Fruit fly (Drosophila melanogaster) whole organism, embryonic: ENCODE measurements around the gene CG32437.
A peak's percentile ranks its signal among the peaks of the same experiment; 100 is the strongest.

Experiments used
- Ada2b ChIP-seq: fragments of 200-800 bp; sonication (Bioruptor generic); IDR thresholded peaks from 2 replicates; pipeline ENCODE4 v1.3.6; 2022; ENCODE audit warnings: missing biosample characterization, missing genetic modification characterization
- Atf6 ChIP-seq: fragments of 200-800 bp; sonication (Bioruptor generic); IDR thresholded peaks from 2 replicates; pipeline ENCODE4 v1.3.6; 2022; ENCODE audit warnings: missing biosample characterization, missing genetic modification characterization
- Bgb ChIP-seq: fragments of 200-800 bp; sonication (Bioruptor generic); IDR thresholded peaks from 2 replicates; pipeline ENCODE4 v1.3.6; 2022; ENCODE audit warnings: missing biosample characterization, missing genetic modification characterization; ENCODE audit not compliant: partially characterized antibody
- CG10366 ChIP-seq: fragments of 200-800 bp; sonication (Bioruptor generic); IDR thresholded peaks from 2 replicates; pipeline ENCODE4 v1.3.6; 2022; ENCODE audit warnings: missing biosample characterization, missing genetic modification characterization
- CG10979 ChIP-seq: fragments of 200-800 bp; sonication (Bioruptor generic); optimal IDR thresholded peaks from 2 replicates; lab custom pipeline; 2018; ENCODE audit warnings: missing biosample characterization, mild to moderate bottlenecking, missing genetic modification characterization, moderate library complexity
- CG11456 ChIP-seq: fragments of 200-800 bp; sonication (Bioruptor generic); IDR thresholded peaks from 3 replicates; pipeline ENCODE4 v1.3.6; 2022; ENCODE audit warnings: missing biosample characterization, missing genetic modification characterization
- CG11504 ChIP-seq: fragments of 200-800 bp; sonication (Bioruptor generic); optimal IDR thresholded peaks from 3 replicates; lab custom pipeline; 2019; ENCODE audit warnings: missing biosample characterization, mild to moderate bottlenecking, missing genetic modification characterization, moderate library complexity
- CG13296 ChIP-seq: fragments of 200-800 bp; sonication (Bioruptor generic); optimal IDR thresholded peaks from 3 replicates; lab custom pipeline; 2018; ENCODE audit warnings: missing biosample characterization, mild to moderate bottlenecking, missing genetic modification characterization
- CG14014 ChIP-seq: fragments of 200-800 bp; sonication (Bioruptor generic); IDR thresholded peaks from 2 replicates; pipeline ENCODE4 v1.3.6; 2022; ENCODE audit warnings: missing biosample characterization, missing genetic modification characterization
- CG15073 ChIP-seq: fragments of 200-800 bp; sonication (Bioruptor generic); optimal IDR thresholded peaks from 2 replicates; lab custom pipeline; 2016; ENCODE audit warnings: missing biosample characterization, missing genetic modification characterization
- CG15269 ChIP-seq: fragments of 200-800 bp; sonication (Bioruptor generic); optimal IDR thresholded peaks from 2 replicates; lab custom pipeline; 2018; ENCODE audit warnings: missing biosample characterization, mild to moderate bottlenecking, missing genetic modification characterization, moderate library complexity
- CG15514 ChIP-seq: fragments of 200-800 bp; sonication (Bioruptor generic); optimal IDR thresholded peaks from 3 replicates; lab custom pipeline; 2017; ENCODE audit warnings: missing biosample characterization, missing genetic modification characterization, mild to moderate bottlenecking, moderate library complexity, missing genetic modification reagents
- CG17568 ChIP-seq: fragments of 200-800 bp; sonication (Bioruptor generic); optimal IDR thresholded peaks from 2 replicates; lab custom pipeline; 2018; ENCODE audit warnings: missing biosample characterization, mild to moderate bottlenecking, missing genetic modification characterization, moderate library complexity
- CG2116 ChIP-seq: fragments of 200-800 bp; sonication (Bioruptor generic); optimal IDR thresholded peaks from 3 replicates; lab custom pipeline; 2018; ENCODE audit warnings: missing biosample characterization, mild to moderate bottlenecking, missing genetic modification characterization
- CG2678 ChIP-seq: fragments of 200-800 bp; sonication (Bioruptor generic); optimal IDR thresholded peaks from 3 replicates; lab custom pipeline; 2019; ENCODE audit warnings: missing biosample characterization, mild to moderate bottlenecking, missing genetic modification characterization, moderate library complexity
- CG4617 ChIP-seq: fragments of 200-800 bp; sonication (Bioruptor generic); optimal IDR thresholded peaks from 3 replicates; lab custom pipeline; 2016; ENCODE audit warnings: missing biosample characterization, missing genetic modification characterization, borderline replicate concordance
- CG8944 ChIP-seq: fragments of 200-800 bp; sonication (Bioruptor generic); optimal IDR thresholded peaks from 3 replicates; lab custom pipeline; 2016; ENCODE audit warnings: missing biosample characterization, missing genetic modification characterization
- CG9876 ChIP-seq: fragments of 200-800 bp; sonication (Bioruptor generic); optimal IDR thresholded peaks from 2 replicates; lab custom pipeline; 2016; ENCODE audit warnings: missing biosample characterization, missing genetic modification characterization
- D19A ChIP-seq: fragments of 200-800 bp; optimal IDR thresholded peaks from 3 replicates; lab custom pipeline; 2019; ENCODE audit warnings: missing biosample characterization, mild to moderate bottlenecking, missing genetic modification characterization, moderate library complexity
- Dad ChIP-seq: fragments of 200-800 bp; sonication (Bioruptor generic); optimal IDR thresholded peaks from 3 replicates; lab custom pipeline; 2016; ENCODE audit warnings: missing biosample characterization, missing genetic modification characterization
- ERR ChIP-seq: fragments of 200-800 bp; sonication (Bioruptor generic); optimal IDR thresholded peaks from 2 replicates; lab custom pipeline; 2016; ENCODE audit warnings: missing biosample characterization, missing genetic modification characterization
- Eip74EF ChIP-seq, 2 experiments: fragments of 200-800 bp in 1 of 2; fragments of >200 bp in 1 of 2; sonication (Bioruptor generic) in 1 of 2; optimal IDR thresholded peaks; 2 replicates each; lab custom pipeline; 2017 to 2019; ENCODE audit warnings: missing biosample characterization in 2 of 2, missing genetic modification characterization in 2 of 2, mild to moderate bottlenecking in 1 of 2, moderate library complexity in 1 of 2
- Fer2 ChIP-seq: fragments of 200-800 bp; sonication (Bioruptor generic); optimal IDR thresholded peaks from 2 replicates; lab custom pipeline; 2018; ENCODE audit warnings: missing biosample characterization, mild to moderate bottlenecking, missing genetic modification characterization, moderate library complexity
- HHEX ChIP-seq: fragments of 200-800 bp; sonication (Bioruptor generic); optimal IDR thresholded peaks from 3 replicates; lab custom pipeline; 2017; ENCODE audit warnings: missing biosample characterization, mild to moderate bottlenecking, missing genetic modification characterization, missing genetic modification reagents
- Hr78 ChIP-seq, 2 experiments: fragments of 200-800 bp in 1 of 2; fragments of >200 bp in 1 of 2; sonication (Bioruptor generic) in 1 of 2; optimal IDR thresholded peaks; 2 replicates each; lab custom pipeline; 2017 to 2019; ENCODE audit warnings: missing biosample characterization in 2 of 2, missing genetic modification characterization in 2 of 2, mild to moderate bottlenecking in 1 of 2, moderate library complexity in 1 of 2
- Myb ChIP-seq: fragments of 200-800 bp; sonication (Bioruptor generic); optimal IDR thresholded peaks from 2 replicates; lab custom pipeline; 2016; ENCODE audit warnings: missing biosample characterization, missing genetic modification characterization
- Rfx ChIP-seq: fragments of 200-800 bp; sonication (Bioruptor generic); IDR thresholded peaks from 2 replicates; pipeline ENCODE4 v1.3.6; 2022; ENCODE audit warnings: missing biosample characterization, missing genetic modification characterization
- Scr ChIP-seq: fragments of 200-800 bp; sonication (Bioruptor generic); IDR thresholded peaks from 2 replicates; pipeline ENCODE4 v1.3.6; 2022; ENCODE audit warnings: missing biosample characterization, missing genetic modification characterization; ENCODE audit not compliant: partially characterized antibody
- Side ChIP-seq: fragments of 200-800 bp; sonication (Bioruptor generic); optimal IDR thresholded peaks from 2 replicates; lab custom pipeline; 2016; ENCODE audit warnings: missing biosample characterization, missing genetic modification characterization
- caup ChIP-seq: fragments of 200-800 bp; sonication (Bioruptor generic); optimal IDR thresholded peaks from 3 replicates; lab custom pipeline; 2017; ENCODE audit warnings: missing biosample characterization, mild to moderate bottlenecking, missing genetic modification characterization, moderate library complexity; ENCODE audit not compliant: severe bottlenecking
- cg ChIP-seq: fragments of 200-800 bp; sonication (Bioruptor generic); optimal IDR thresholded peaks from 3 replicates; lab custom pipeline; 2019; ENCODE audit warnings: missing biosample characterization, mild to moderate bottlenecking, missing genetic modification characterization, moderate library complexity
- chif ChIP-seq, 2 experiments: fragments of 200-800 bp; sonication (Bioruptor generic); optimal IDR thresholded peaks; 3 replicates each; lab custom pipeline; 2016; ENCODE audit warnings: missing biosample characterization in 2 of 2, missing genetic modification characterization in 2 of 2
- croc ChIP-seq: fragments of 200-800 bp; sonication (Bioruptor generic); conservative IDR thresholded peaks from 3 replicates; pipeline ENCODE4 v1.3.6; 2022; ENCODE audit warnings: missing biosample characterization, missing genetic modification characterization
- cwo ChIP-seq: fragments of 200-800 bp; sonication (Bioruptor generic); optimal IDR thresholded peaks from 3 replicates; lab custom pipeline; 2017; ENCODE audit warnings: missing biosample characterization, missing genetic modification characterization, mild to moderate bottlenecking, moderate library complexity, missing genetic modification reagents
- dimm ChIP-seq: fragments of 200-800 bp; sonication (Bioruptor generic); IDR thresholded peaks from 2 replicates; pipeline ENCODE4 v1.3.6; 2022; ENCODE audit warnings: missing biosample characterization, missing genetic modification characterization
- dmrt11E ChIP-seq: fragments of 200-800 bp; sonication (Bioruptor generic); optimal IDR thresholded peaks from 3 replicates; lab custom pipeline; 2018; ENCODE audit warnings: missing biosample characterization, mild to moderate bottlenecking, missing genetic modification characterization, moderate library complexity
- fru ChIP-seq: fragments of >200 bp; optimal IDR thresholded peaks from 2 replicates; lab custom pipeline; 2017
- ftz-f1 ChIP-seq: fragments of 200-800 bp; sonication (Bioruptor generic); optimal IDR thresholded peaks from 2 replicates; lab custom pipeline; 2016; ENCODE audit warnings: missing biosample characterization, missing genetic modification characterization
- her ChIP-seq: fragments of 200-800 bp; sonication (Bioruptor generic); optimal IDR thresholded peaks from 2 replicates; lab custom pipeline; 2016; ENCODE audit warnings: missing biosample characterization, missing genetic modification characterization
- nerfin-2 ChIP-seq: fragments of 200-800 bp; sonication (Bioruptor generic); IDR thresholded peaks from 2 replicates; pipeline ENCODE4 v1.3.6; 2022; ENCODE audit warnings: missing biosample characterization, missing genetic modification characterization; ENCODE audit not compliant: partially characterized antibody
- nom ChIP-seq: fragments of 200-800 bp; sonication (Bioruptor generic); optimal IDR thresholded peaks from 2 replicates; lab custom pipeline; 2017; ENCODE audit warnings: missing biosample characterization, missing genetic modification characterization, mild to moderate bottlenecking, moderate library complexity, missing genetic modification reagents
- oc ChIP-seq: fragments of 200-800 bp; sonication (Bioruptor generic); optimal IDR thresholded peaks from 2 replicates; lab custom pipeline; 2018; ENCODE audit warnings: missing biosample characterization, mild to moderate bottlenecking, missing genetic modification characterization, moderate library complexity
- org-1 ChIP-seq: fragments of 200-800 bp; sonication (Bioruptor generic); optimal IDR thresholded peaks from 2 replicates; lab custom pipeline; 2017; ENCODE audit warnings: missing biosample characterization, missing genetic modification characterization
- pnt ChIP-seq: fragments of 200-800 bp; sonication (Bioruptor generic); optimal IDR thresholded peaks from 3 replicates; lab custom pipeline; 2016; ENCODE audit warnings: missing biosample characterization, missing genetic modification characterization
- ranshi ChIP-seq: fragments of 200-800 bp; sonication (Bioruptor generic); IDR thresholded peaks from 2 replicates; pipeline ENCODE4 v1.3.6; 2022; ENCODE audit warnings: missing biosample characterization, missing genetic modification characterization
- sens ChIP-seq: fragments of 200-800 bp; sonication (Bioruptor generic); peaks from one replicate; lab custom pipeline; 2016; ENCODE audit warnings: missing biosample characterization, missing genetic modification characterization
- sr ChIP-seq: fragments of 200-800 bp; sonication (Bioruptor generic); IDR thresholded peaks from 3 replicates; pipeline ENCODE4 v1.3.6; 2022; ENCODE audit warnings: missing biosample characterization, missing genetic modification characterization
- z ChIP-seq: fragments of 200-800 bp; sonication (Bioruptor generic); IDR thresholded peaks from 3 replicates; pipeline ENCODE4 v1.3.6; 2022; ENCODE audit warnings: missing biosample characterization, missing genetic modification characterization

The CG32437 gene

DNA sequence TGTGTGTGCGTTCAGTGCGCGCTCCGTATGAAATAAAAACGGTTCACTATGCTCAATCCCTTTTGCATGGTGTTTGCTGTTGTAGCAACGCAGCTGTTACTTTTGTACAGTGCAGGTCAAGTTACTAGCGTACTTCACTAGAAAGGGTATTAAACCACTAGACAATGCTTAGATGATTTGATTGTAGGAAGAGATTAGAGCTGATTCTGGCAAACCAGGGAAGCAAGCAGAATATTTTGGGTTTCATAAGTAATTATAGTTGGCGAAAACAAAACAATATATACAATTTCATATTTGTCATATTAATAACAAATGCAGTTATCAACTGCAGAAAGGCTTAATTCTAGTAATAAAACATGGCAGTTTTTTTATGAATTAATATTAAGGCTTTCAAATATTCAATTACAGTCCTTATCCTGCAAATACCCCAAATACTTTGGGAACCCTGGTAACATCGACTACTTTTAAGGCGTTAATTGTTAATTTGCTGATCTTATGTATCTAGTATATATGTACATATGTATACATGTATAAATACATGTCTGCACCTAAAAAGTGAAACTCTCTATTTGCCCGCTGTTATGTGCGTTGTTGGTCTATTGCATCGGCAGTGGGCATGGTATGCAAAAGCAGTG is 10.2 kb upstream of the CG32437 start (continued):
- peak; percentile 78 for TF ChIP-seq CG11504 (tag; lab: Kevin White, UChicago)
- TF ChIP-seq Hr78 (GFP tag; optimal IDR thresholded peaks at IDR 0.05; lab: Kevin White, UChicago) = no peak
- TF ChIP-seq nerfin-2 (GFP tag; lab: Robert Waterston, UW) = no peak
- peak; percentile 35; the same call in 1 of the 2 replicates for TF ChIP-seq CG10366
- TF ChIP-seq CG9876 (GFP tag; lab: Kevin White, UChicago) = no peak
- TF ChIP-seq chif (GFP tag; optimal IDR thresholded peaks at IDR 0.05; lab: Kevin White, UChicago) = peak; percentile 37 to 47
- peak; percentile 15 for TF ChIP-seq CG13296 (GFP tag; lab: Kevin White, UChicago)
- TF ChIP-seq CG8944 (GFP tag; lab: Kevin White, UChicago) = peak; percentile 32
- peak; percentile 30; the same call in 1 of the 2 replicates for TF ChIP-seq Ada2b
- peak; percentile 40 for TF ChIP-seq CG10979
- peak in 1 of 2 experiments; percentile 42 for TF ChIP-seq Eip74EF (GFP tag; optimal IDR thresholded peaks at IDR 0.05; lab: Kevin White, UChicago)
- no peak for TF ChIP-seq dimm (GFP tag; lab: Robert Waterston, UW)
- TF ChIP-seq ranshi = no peak
- peak; percentile 2 for TF ChIP-seq oc (tag; lab: Kevin White, UChicago)

DNA sequence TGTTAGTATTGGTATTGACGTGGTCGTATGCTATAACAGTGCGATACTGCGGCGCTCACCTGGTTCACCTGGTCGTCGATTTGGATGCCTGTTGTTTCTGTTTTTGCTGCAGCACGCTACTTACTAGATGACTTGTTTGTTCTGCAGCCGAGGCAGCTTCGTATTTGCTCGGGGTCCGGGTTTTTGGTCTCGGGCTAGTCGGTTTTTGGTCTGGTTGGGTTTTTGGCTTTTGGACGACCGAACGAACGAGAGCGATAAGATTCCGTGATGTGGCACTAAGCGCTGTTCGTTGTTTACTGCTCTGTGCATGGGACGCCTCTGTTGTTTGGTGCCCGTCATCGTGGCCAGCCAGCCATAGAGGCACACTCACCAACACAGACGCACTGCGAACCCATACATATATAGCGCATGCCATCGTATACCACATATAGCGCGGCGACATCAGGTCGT is 8.5 kb upstream of the CG32437 start, which contains the start of gene ebd2:
Gene ebd2 (minus strand): TSS at position 306 of the 450 bp plus-strand sequence.
- TF ChIP-seq dmrt11E (tag; lab: Kevin White, UChicago) (no peak), CG15073 (GFP tag; lab: Kevin White, UChicago) (peak; percentile 53), Myb (GFP tag; lab: Kevin White, UChicago) (no peak), Atf6 (GFP tag; lab: Robert Waterston, UW) (peak; percentile 63), CG14014 (GFP tag; lab: Robert Waterston, UW) (peak; percentile 30; the same call in 1 of the 2 replicates), Side (GFP tag; lab: Kevin White, UChicago) (peak; percentile 7), CG11456 (GFP tag; lab: Robert Waterston, UW) (no peak), ftz-f1 (GFP tag; lab: Kevin White, UChicago) (peak; percentile 48), ERR (GFP tag; lab: Kevin White, UChicago) (no peak), Dad (GFP tag; lab: Kevin White, UChicago) (peak; percentile 27), CG15514 (GFP tag; lab: Kevin White, UChicago) (peak; percentile 67), CG2678 (tag; lab: Kevin White, UChicago) (peak; percentile 51), CG4617 (GFP tag; lab: Kevin White, UChicago) (no peak), pnt (no peak), Bgb (GFP tag; lab: Robert Waterston, UW) (0 out of 2 replicates have a peak, but pooled peaks have one; percentile 5), Fer2 (tag; lab: Kevin White, UChicago) (no peak), cg (GFP tag; lab: Kevin White, UChicago) (peak; percentile 72), org-1 (GFP tag; lab: Kevin White, UChicago) (no peak), her (GFP tag; lab: Kevin White, UChicago) (peak; percentile 58), CG15269 (tag; lab: Kevin White, UChicago) (peak; percentile 3), croc (GFP tag; lab: Robert Waterston, UW) (no peak), CG17568 (GFP tag; lab: Kevin White, UChicago) (peak; percentile 44), Rfx (GFP tag; lab: Robert Waterston, UW) (peak; percentile 35; the same call in 1 of the 2 replicates), D19A (tag; lab: Kevin White, UChicago) (no peak), caup (peak; percentile 40), fru (lab: Kevin White, UChicago) (no peak), sr (GFP tag; lab: Robert Waterston, UW) (0 out of 3 replicates have a peak, but pooled peaks have one; percentile 4), Scr (GFP tag; lab: Robert Waterston, UW) (0 out of 2 replicates have a peak, but pooled peaks have one; percentile 21), nom (GFP tag; lab: Kevin White, UChicago) (no peak), sens (GFP tag; lab: Kevin White, UChicago) (peak; percentile 62), CG2116 (GFP tag; lab: Kevin White, UChicago) (no peak), z (no peak), cwo (peak; percentile 73), HHEX (GFP tag; lab: Kevin White, UChicago) (no peak)
